Fruit fly (Drosophila melanogaster) whole organism, embryonic: ENCODE data around the gene CG6230.
A peak's percentile ranks its signal among the peaks of the same experiment; 100 is the strongest.

Experiments used
- Abd-B ChIP-seq: fragments of 200-800 bp; sonication (Bioruptor generic); optimal IDR thresholded peaks from 2 replicates; lab custom pipeline; 2018; ENCODE audit warnings: missing biosample characterization, mild to moderate bottlenecking, missing genetic modification characterization, moderate library complexity
- BEAF-32 ChIP-seq: fragments of 200-800 bp; sonication (Bioruptor generic); optimal IDR thresholded peaks from 3 replicates; lab custom pipeline; 2017; ENCODE audit warnings: missing biosample characterization, missing genetic modification characterization, mild to moderate bottlenecking, moderate library complexity, missing genetic modification reagents
- Bteb2 ChIP-seq: fragments of 200-800 bp; sonication (Bioruptor generic); optimal IDR thresholded peaks from 2 replicates; lab custom pipeline; 2016; ENCODE audit warnings: missing biosample characterization, missing genetic modification characterization
- CG10366 ChIP-seq: fragments of 200-800 bp; sonication (Bioruptor generic); IDR thresholded peaks from 2 replicates; pipeline ENCODE4 v1.3.6; 2022; ENCODE audit warnings: missing biosample characterization, missing genetic modification characterization
- CG10979 ChIP-seq: fragments of 200-800 bp; sonication (Bioruptor generic); optimal IDR thresholded peaks from 2 replicates; lab custom pipeline; 2018; ENCODE audit warnings: missing biosample characterization, mild to moderate bottlenecking, missing genetic modification characterization, moderate library complexity
- CG13424 ChIP-seq: fragments of 200-800 bp; sonication (Bioruptor generic); optimal IDR thresholded peaks from 2 replicates; lab custom pipeline; 2019; ENCODE audit warnings: missing biosample characterization, mild to moderate bottlenecking, missing genetic modification characterization, moderate library complexity
- CG14014 ChIP-seq: fragments of 200-800 bp; sonication (Bioruptor generic); IDR thresholded peaks from 2 replicates; pipeline ENCODE4 v1.3.6; 2022; ENCODE audit warnings: missing biosample characterization, missing genetic modification characterization
- CG14441 ChIP-seq: fragments of 200-800 bp; sonication (Bioruptor generic); IDR thresholded peaks from 2 replicates; pipeline ENCODE4 v1.3.6; 2022; ENCODE audit warnings: missing biosample characterization, missing genetic modification characterization
- CG17359 ChIP-seq: fragments of 200-800 bp; sonication (Bioruptor generic); optimal IDR thresholded peaks from 3 replicates; lab custom pipeline; 2018; ENCODE audit warnings: missing biosample characterization, mild to moderate bottlenecking, missing genetic modification characterization, moderate library complexity
- CG30403 ChIP-seq: fragments of 200-800 bp; sonication (Bioruptor generic); optimal IDR thresholded peaks from 3 replicates; lab custom pipeline; 2016; ENCODE audit warnings: missing biosample characterization, missing genetic modification characterization
- CG31224 ChIP-seq: fragments of 200-800 bp; sonication (Bioruptor generic); IDR thresholded peaks from 2 replicates; pipeline ENCODE4 v1.3.6; 2022; ENCODE audit warnings: missing biosample characterization, missing genetic modification characterization
- CG33213 ChIP-seq: fragments of 200-800 bp; sonication (Bioruptor generic); optimal IDR thresholded peaks from 3 replicates; lab custom pipeline; 2016; ENCODE audit warnings: missing biosample characterization, missing genetic modification characterization
- CG43689 ChIP-seq: fragments of 200-800 bp; sonication (Bioruptor generic); IDR thresholded peaks from 2 replicates; pipeline ENCODE4 v1.3.6; 2022; ENCODE audit warnings: missing biosample characterization, missing genetic modification characterization
- CG4854 ChIP-seq: fragments of 200-800 bp; sonication (Bioruptor generic); optimal IDR thresholded peaks from 2 replicates; lab custom pipeline; 2016; ENCODE audit warnings: missing biosample characterization, missing genetic modification characterization, inconsistent platforms
- CG6791 ChIP-seq: fragments of 200-800 bp; sonication (Bioruptor generic); IDR thresholded peaks from 3 replicates; pipeline ENCODE4 v1.3.6; 2022; ENCODE audit warnings: missing biosample characterization, missing genetic modification characterization; ENCODE audit not compliant: partially characterized antibody
- CG8388 ChIP-seq: fragments of 200-800 bp; sonication (Bioruptor generic); optimal IDR thresholded peaks from 2 replicates; lab custom pipeline; 2019; ENCODE audit warnings: missing biosample characterization, mild to moderate bottlenecking, missing genetic modification characterization, moderate library complexity
- CG8478 ChIP-seq: fragments of >200 bp; optimal IDR thresholded peaks from 2 replicates; lab custom pipeline; 2018
- CG8924 ChIP-seq: fragments of 200-800 bp; optimal IDR thresholded peaks from 3 replicates; lab custom pipeline; 2019; ENCODE audit warnings: missing biosample characterization, mild to moderate bottlenecking, missing genetic modification characterization, moderate library complexity
- CG9727 ChIP-seq: fragments of 200-800 bp; sonication (Bioruptor generic); optimal IDR thresholded peaks from 3 replicates; lab custom pipeline; 2017; ENCODE audit warnings: missing biosample characterization, mild to moderate bottlenecking, missing genetic modification characterization
- CHES-1-like ChIP-seq: fragments of 200-800 bp; sonication (Bioruptor generic); optimal IDR thresholded peaks from 2 replicates; lab custom pipeline; 2016; ENCODE audit warnings: missing biosample characterization, missing genetic modification characterization
- D19B ChIP-seq: fragments of 200-800 bp; sonication (Bioruptor generic); optimal IDR thresholded peaks from 2 replicates; lab custom pipeline; 2017; ENCODE audit warnings: missing biosample characterization, mild to moderate bottlenecking, missing genetic modification characterization
- Dad ChIP-seq: fragments of 200-800 bp; sonication (Bioruptor generic); optimal IDR thresholded peaks from 3 replicates; lab custom pipeline; 2016; ENCODE audit warnings: missing biosample characterization, missing genetic modification characterization
- Dll ChIP-seq: fragments of 200-800 bp; sonication (Bioruptor generic); IDR thresholded peaks from 4 replicates; pipeline ENCODE4 v1.3.6; 2022; ENCODE audit warnings: missing biosample characterization, missing genetic modification characterization; ENCODE audit not compliant: partially characterized antibody
- E2f2 ChIP-seq: fragments of 200-800 bp; sonication (Bioruptor generic); IDR thresholded peaks from 2 replicates; pipeline ENCODE4 v1.3.6; 2022; ENCODE audit warnings: missing biosample characterization, missing genetic modification characterization
- Fer1 ChIP-seq: fragments of 200-800 bp; sonication (Bioruptor generic); optimal IDR thresholded peaks from 2 replicates; lab custom pipeline; 2017; ENCODE audit warnings: missing biosample characterization, mild to moderate bottlenecking, missing genetic modification characterization
- H2.0 ChIP-seq: fragments of 200-800 bp; sonication (Bioruptor generic); IDR thresholded peaks from 2 replicates; pipeline ENCODE4 v1.3.6; 2022; ENCODE audit warnings: missing biosample characterization, missing genetic modification characterization
- HHEX ChIP-seq: fragments of 200-800 bp; sonication (Bioruptor generic); optimal IDR thresholded peaks from 3 replicates; lab custom pipeline; 2017; ENCODE audit warnings: missing biosample characterization, mild to moderate bottlenecking, missing genetic modification characterization, missing genetic modification reagents
- HmgZ ChIP-seq: fragments of 200-800 bp; sonication (Bioruptor generic); optimal IDR thresholded peaks from 2 replicates; lab custom pipeline; 2018; ENCODE audit warnings: missing biosample characterization, mild to moderate bottlenecking, missing genetic modification characterization
- Myb ChIP-seq: fragments of 200-800 bp; sonication (Bioruptor generic); optimal IDR thresholded peaks from 2 replicates; lab custom pipeline; 2016; ENCODE audit warnings: missing biosample characterization, missing genetic modification characterization
- Oaz ChIP-seq: fragments of 200-800 bp; sonication (Bioruptor generic); IDR thresholded peaks from 2 replicates; pipeline ENCODE4 v1.3.6; 2022; ENCODE audit warnings: missing biosample characterization, missing genetic modification characterization
- Sin3A ChIP-seq: fragments of >200 bp; optimal IDR thresholded peaks from 2 replicates; lab custom pipeline; 2018
- Ssrp ChIP-seq: fragments of 200-800 bp; sonication (Bioruptor generic); optimal IDR thresholded peaks from 2 replicates; lab custom pipeline; 2018; ENCODE audit warnings: missing biosample characterization, mild to moderate bottlenecking, missing genetic modification characterization, moderate library complexity
- Taf1 ChIP-seq: fragments of 200-800 bp; sonication (Bioruptor generic); IDR thresholded peaks from 2 replicates; pipeline ENCODE4 v1.3.6; 2022; ENCODE audit warnings: missing biosample characterization, missing genetic modification characterization
- Vsx1 ChIP-seq: fragments of 200-800 bp; sonication (Bioruptor generic); optimal IDR thresholded peaks from 2 replicates; lab custom pipeline; 2017; ENCODE audit warnings: missing biosample characterization, mild to moderate bottlenecking, missing genetic modification characterization, missing genetic modification reagents
- corto ChIP-seq: fragments of 200-800 bp; sonication (Bioruptor generic); optimal IDR thresholded peaks from 2 replicates; lab custom pipeline; 2016; ENCODE audit warnings: missing biosample characterization, mild to moderate bottlenecking, missing genetic modification characterization, moderate library complexity
- esg ChIP-seq: fragments of 200-800 bp; sonication (Bioruptor generic); conservative IDR thresholded peaks from 2 replicates; pipeline ENCODE4 v1.3.6; 2022; ENCODE audit warnings: missing biosample characterization, missing genetic modification characterization
- exex ChIP-seq: fragments of 200-800 bp; sonication (Bioruptor generic); optimal IDR thresholded peaks from 4 replicates; lab custom pipeline; 2018; ENCODE audit warnings: missing biosample characterization, mild to moderate bottlenecking, missing genetic modification characterization, moderate library complexity
- gsb-n ChIP-seq: fragments of 200-800 bp; sonication (Bioruptor generic); optimal IDR thresholded peaks from 3 replicates; lab custom pipeline; 2018; ENCODE audit warnings: missing biosample characterization, mild to moderate bottlenecking, missing genetic modification characterization
- ind ChIP-seq: fragments of 200-800 bp; sonication (Bioruptor generic); optimal IDR thresholded peaks from 3 replicates; lab custom pipeline; 2016; ENCODE audit warnings: missing biosample characterization, missing genetic modification characterization
- jumu ChIP-seq: fragments of 200-800 bp; sonication (Bioruptor generic); optimal IDR thresholded peaks from 3 replicates; lab custom pipeline; 2016; ENCODE audit warnings: missing biosample characterization, missing genetic modification characterization
- ken ChIP-seq: fragments of 200-800 bp; sonication (Bioruptor generic); IDR thresholded peaks from 3 replicates; pipeline ENCODE4 v1.3.6; 2022; ENCODE audit warnings: missing biosample characterization, missing genetic modification characterization
- mam ChIP-seq: fragments of 200-800 bp; sonication (Bioruptor generic); optimal IDR thresholded peaks from 3 replicates; lab custom pipeline; 2016; ENCODE audit warnings: missing biosample characterization, missing genetic modification characterization
- pnt ChIP-seq: fragments of 200-800 bp; sonication (Bioruptor generic); optimal IDR thresholded peaks from 3 replicates; lab custom pipeline; 2016; ENCODE audit warnings: missing biosample characterization, missing genetic modification characterization
- pum ChIP-seq: fragments of 200-800 bp; sonication (Bioruptor generic); optimal IDR thresholded peaks from 2 replicates; lab custom pipeline; 2016; ENCODE audit warnings: missing biosample characterization, missing genetic modification characterization
- slp2 ChIP-seq: fragments of 200-800 bp; sonication (Bioruptor generic); optimal IDR thresholded peaks from 2 replicates; lab custom pipeline; 2016; ENCODE audit warnings: missing biosample characterization, missing genetic modification characterization
- sna ChIP-seq: fragments of 200-800 bp; sonication (Bioruptor generic); IDR thresholded peaks from 2 replicates; pipeline ENCODE4 v1.3.6; 2022; ENCODE audit warnings: missing biosample characterization, missing genetic modification characterization; ENCODE audit not compliant: partially characterized antibody
- sqz ChIP-seq: fragments of 200-800 bp; sonication (Bioruptor generic); optimal IDR thresholded peaks from 3 replicates; lab custom pipeline; 2018; ENCODE audit warnings: missing biosample characterization, mild to moderate bottlenecking, missing genetic modification characterization
- sr ChIP-seq: fragments of 200-800 bp; sonication (Bioruptor generic); IDR thresholded peaks from 3 replicates; pipeline ENCODE4 v1.3.6; 2022; ENCODE audit warnings: missing biosample characterization, missing genetic modification characterization
- tio ChIP-seq: fragments of 200-800 bp; sonication (Bioruptor generic); optimal IDR thresholded peaks from 2 replicates; lab custom pipeline; 2017; ENCODE audit warnings: missing biosample characterization, missing genetic modification characterization, inconsistent platforms
- ttk ChIP-seq: fragments of 200-800 bp; sonication (Bioruptor generic); IDR thresholded peaks from 2 replicates; pipeline ENCODE4 v2.1.2; 2022; ENCODE audit warnings: missing biosample characterization, missing genetic modification characterization
- zfh1 ChIP-seq: fragments of 200-800 bp; sonication (Bioruptor generic); IDR thresholded peaks from 3 replicates; pipeline ENCODE4 v1.3.6; 2022; ENCODE audit warnings: missing biosample characterization, missing genetic modification characterization
- zfh2 ChIP-seq: fragments of 200-800 bp; sonication (Bioruptor generic); optimal IDR thresholded peaks from 2 replicates; lab custom pipeline; 2016; ENCODE audit warnings: missing biosample characterization, missing genetic modification characterization

Gene CG6230

DNA sequence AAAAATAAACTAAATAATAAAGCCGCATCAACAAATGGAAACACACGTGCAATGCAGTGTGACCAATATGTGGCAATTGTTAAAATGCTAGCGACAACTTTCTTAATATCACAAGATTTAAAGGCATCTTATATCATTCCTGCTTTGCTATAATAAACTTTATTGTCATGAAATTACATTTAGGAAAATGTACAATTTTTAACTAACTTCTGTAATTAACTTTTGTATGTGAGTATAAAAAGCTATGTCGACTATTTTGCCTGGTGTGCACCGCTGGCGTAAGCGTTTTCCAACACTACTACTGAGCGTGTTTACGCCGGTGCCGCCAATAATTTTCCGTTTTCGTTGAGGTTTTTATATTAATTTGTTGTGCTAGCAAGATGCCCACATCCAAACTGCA lies 3.4 kb upstream of the CG6230 start, which contains the start of the genes Csl4 and Nup160:
Csl4 (minus strand) TSS at position 69 of the 400 bp plus-strand sequence.
Nup160 (plus strand) TSS at position 279 of the 400 bp plus-strand sequence.
- peak; percentile 61 for TF ChIP-seq CG10979 (tag; lab: Kevin White, UChicago)
- TF ChIP-seq sr (GFP tag; lab: Robert Waterston, UW): no peak
- no peak for TF ChIP-seq sqz (GFP tag; lab: Kevin White, UChicago)
- no peak for TF ChIP-seq CG8478 (lab: Kevin White, UChicago)
- peak; percentile 87 for TF ChIP-seq jumu
- peak; percentile 71 for TF ChIP-seq Myb (GFP tag; lab: Kevin White, UChicago)
- TF ChIP-seq mam (GFP tag; lab: Kevin White, UChicago): peak; percentile 91
- TF ChIP-seq Dll: 0 out of 4 replicates have a peak, but pooled peaks have one; percentile 48
- peak; percentile 76 for TF ChIP-seq Fer1
- TF ChIP-seq CG8924 (tag; lab: Kevin White, UChicago): peak; percentile 69
- TF ChIP-seq BEAF-32 (GFP tag; lab: Kevin White, UChicago): peak; percentile 44
- peak; percentile 88 for TF ChIP-seq Bteb2 (GFP tag; lab: Kevin White, UChicago)
- no peak; the same call in 1 of the 2 replicates for TF ChIP-seq CG43689 (GFP tag; lab: Robert Waterston, UW)
- peak; percentile 75 for TF ChIP-seq CG14014 (GFP tag; lab: Robert Waterston, UW)
- TF ChIP-seq gsb-n (tag; lab: Kevin White, UChicago): no peak
- peak; percentile 78 for TF ChIP-seq CG33213 (GFP tag; lab: Kevin White, UChicago)
- peak; percentile 89 for TF ChIP-seq zfh2 (GFP tag; lab: Kevin White, UChicago)
- TF ChIP-seq tio (GFP tag; lab: Kevin White, UChicago): no peak
- peak; percentile 80 for TF ChIP-seq pnt (GFP tag; lab: Kevin White, UChicago)
- peak; percentile 55; the same call in 1 of the 2 replicates for TF ChIP-seq Taf1
- TF ChIP-seq HHEX (GFP tag; lab: Kevin White, UChicago): peak; percentile 56
- peak; percentile 74 for TF ChIP-seq ttk
- TF ChIP-seq HmgZ: peak; percentile 75
- TF ChIP-seq E2f2: peak; percentile 67
- no peak for TF ChIP-seq CG8388 (GFP tag; lab: Kevin White, UChicago)
- TF ChIP-seq zfh1: peak; percentile 79
- peak; percentile 86 for TF ChIP-seq pum
- TF ChIP-seq Ssrp (tag; lab: Kevin White, UChicago): peak; percentile 51
- TF ChIP-seq corto (GFP tag; lab: Kevin White, UChicago): no peak
- TF ChIP-seq CG30403 (GFP tag; lab: Kevin White, UChicago): peak; percentile 89
- TF ChIP-seq exex: peak; percentile 19
- peak; percentile 62 for TF ChIP-seq esg
- no peak for TF ChIP-seq CG6791
- peak; percentile 71 for TF ChIP-seq CG4854 (GFP tag; lab: Kevin White, UChicago)
- peak; percentile 65 for TF ChIP-seq Abd-B (GFP tag; lab: Kevin White, UChicago)
- no peak for TF ChIP-seq sna (GFP tag; lab: Robert Waterston, UW)
- peak; percentile 79 for TF ChIP-seq Dad (GFP tag; lab: Kevin White, UChicago)
- TF ChIP-seq slp2 (GFP tag; lab: Kevin White, UChicago): peak; percentile 79
- TF ChIP-seq CG31224 (GFP tag; lab: Robert Waterston, UW): peak; percentile 63
- peak; percentile 85 for TF ChIP-seq ken (GFP tag; lab: Robert Waterston, UW)
- TF ChIP-seq CHES-1-like (GFP tag; lab: Kevin White, UChicago): peak; percentile 88
- peak; percentile 52 for TF ChIP-seq Sin3A (lab: Kevin White, UChicago)
- no peak for TF ChIP-seq D19B
- TF ChIP-seq CG9727 (GFP tag; lab: Kevin White, UChicago): peak; percentile 66
- TF ChIP-seq CG10366 (GFP tag; lab: Robert Waterston, UW): peak; percentile 76
- TF ChIP-seq CG13424 (tag; lab: Kevin White, UChicago): peak; percentile 77
- TF ChIP-seq Oaz (GFP tag; lab: Robert Waterston, UW): peak; percentile 16; the same call in 1 of the 2 replicates
- no peak for TF ChIP-seq Vsx1
- peak; percentile 70 for TF ChIP-seq CG17359 (tag; lab: Kevin White, UChicago)
- peak; percentile 53; the same call in 1 of the 2 replicates for TF ChIP-seq H2.0
- peak; percentile 81 for TF ChIP-seq ind (GFP tag; lab: Kevin White, UChicago)
- peak; percentile 70 for TF ChIP-seq CG14441 (GFP tag; lab: Robert Waterston, UW)
